Worm (Caenorhabditis elegans): ENCODE data around the gene F18C5.9.

DNA sequence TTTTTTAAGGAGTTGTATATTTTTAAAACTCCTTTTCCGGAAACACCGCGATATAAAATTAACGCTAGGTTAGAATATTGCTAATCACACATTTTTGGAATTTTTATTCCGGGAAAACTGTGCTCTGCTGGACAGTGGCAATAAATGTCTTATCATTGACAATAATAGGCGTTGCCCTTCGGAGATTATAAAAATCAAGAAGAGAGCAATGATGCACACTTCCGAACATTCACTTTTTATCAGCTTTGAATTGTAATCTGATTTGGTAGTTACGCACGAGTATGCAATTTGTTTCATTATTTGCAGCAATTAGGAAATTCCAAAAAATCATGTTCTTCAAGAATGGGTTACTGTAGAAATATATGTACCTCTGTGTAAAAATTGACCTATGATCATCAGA, 49.2 kb downstream of the F18C5.9 start:
- TF ChIP-seq lsy-2 (tag; optimal IDR thresholded peaks at IDR 0.05) (no peak), pag-3 (tag; optimal IDR thresholded peaks at IDR 0.05; ENCODE audit: borderline replicate concordance, insufficient read depth) (no peak), nhr-12 (tag; optimal IDR thresholded peaks at IDR 0.05) (no peak), nhr-11 (tag; optimal IDR thresholded peaks at IDR 0.05) (no peak), sox-4 (tag; optimal IDR thresholded peaks at IDR 0.05) (no peak), nhr-71 (tag; optimal IDR thresholded peaks at IDR 0.05) (no peak), unc-62 (GFP tag; optimal IDR thresholded peaks at IDR 0.05) (no peak), mdl-1 (tag; optimal IDR thresholded peaks at IDR 0.05) (no peak), fkh-10 (GFP tag; optimal IDR thresholded peaks at IDR 0.05) (no peak), ztf-4 (tag; optimal IDR thresholded peaks at IDR 0.05) (no peak)

Data from whole organism, L1 larva.